Worm (Caenorhabditis elegans) whole organism, L2 larva: ENCODE measurements around the gene T14B4.20.

Experiments used
- C34F6.9 ChIP-seq: fragments of 150-350 bp; optimal IDR thresholded peaks from 2 replicates; lab custom pipeline; 2014; ENCODE audit warnings: missing biosample characterization, missing genetic modification characterization
- F13H6.1 ChIP-seq: sonication (generic microtip); optimal IDR thresholded peaks from 2 replicates; lab custom pipeline; 2016; ENCODE audit warnings: missing genetic modification characterization, missing compliant biosample characterization
- R02D3.7 ChIP-seq: fragments of 150-350 bp; optimal IDR thresholded peaks from 2 replicates; lab custom pipeline; 2014; ENCODE audit warnings: missing biosample characterization, missing genetic modification characterization
- Y55F3AM.14 ChIP-seq: fragments of 200-800 bp; sonication (Bioruptor generic); optimal IDR thresholded peaks from 2 replicates; lab custom pipeline; 2018; ENCODE audit warnings: mild to moderate bottlenecking, missing genetic modification characterization, missing compliant biosample characterization
- ZK546.5 ChIP-seq: sonication (generic microtip); optimal IDR thresholded peaks from 2 replicates; lab custom pipeline; 2017; ENCODE audit warnings: missing biosample characterization, missing genetic modification characterization
- alr-1 ChIP-seq: fragments of 150-350 bp; optimal IDR thresholded peaks from 2 replicates; lab custom pipeline; 2014; ENCODE audit warnings: missing biosample characterization, missing genetic modification characterization
- aly-2 ChIP-seq: fragments of 150-350 bp; optimal IDR thresholded peaks from 2 replicates; lab custom pipeline; 2014; ENCODE audit warnings: missing biosample characterization, missing genetic modification characterization
- blmp-1 ChIP-seq: sonication (generic microtip); optimal IDR thresholded peaks from 2 replicates; lab custom pipeline; 2017; ENCODE audit warnings: missing genetic modification characterization, mild to moderate bottlenecking, missing compliant biosample characterization, antibody characterized with exemption, moderate library complexity; ENCODE audit not compliant: insufficient read depth
- crh-2 ChIP-seq: sonication (generic microtip); optimal IDR thresholded peaks from 2 replicates; lab custom pipeline; 2017; ENCODE audit warnings: missing biosample characterization, missing genetic modification characterization
- dmd-4 ChIP-seq: sonication (generic microtip); optimal IDR thresholded peaks from 2 replicates; lab custom pipeline; 2017; ENCODE audit warnings: missing biosample characterization, missing genetic modification characterization
- elt-3 ChIP-seq: sonication (generic microtip); optimal IDR thresholded peaks from 2 replicates; lab custom pipeline; 2017; ENCODE audit warnings: missing biosample characterization, missing genetic modification characterization
- fos-1 ChIP-seq: fragments of 150-350 bp; optimal IDR thresholded peaks from 2 replicates; lab custom pipeline; 2014; ENCODE audit warnings: missing biosample characterization, missing genetic modification characterization
- gmeb-1 ChIP-seq: fragments of 150-350 bp; optimal IDR thresholded peaks from 2 replicates; lab custom pipeline; 2014; ENCODE audit warnings: missing biosample characterization, missing genetic modification characterization
- lin-11 ChIP-seq: fragments of 150-350 bp; sonication (generic microtip); optimal IDR thresholded peaks from 2 replicates; lab custom pipeline; 2014; ENCODE audit warnings: missing biosample characterization, missing genetic modification characterization, inconsistent platforms, mixed read lengths
- lin-13 ChIP-seq: fragments of 150-350 bp; optimal IDR thresholded peaks from 2 replicates; lab custom pipeline; 2014; ENCODE audit warnings: missing biosample characterization, missing genetic modification reagents, missing genetic modification characterization
- lin-39 ChIP-seq: fragments of 150-350 bp; optimal IDR thresholded peaks from 2 replicates; lab custom pipeline; 2014; ENCODE audit warnings: missing biosample characterization, missing genetic modification reagents, missing genetic modification characterization
- lsy-2 ChIP-seq, 2 experiments: fragments of 150-350 bp in 1 of 2; sonication (generic microtip) in 1 of 2; optimal IDR thresholded peaks; 2 replicates each; lab custom pipeline; 2014 to 2017; ENCODE audit warnings: missing biosample characterization in 2 of 2, missing genetic modification characterization in 2 of 2
- mab-5 ChIP-seq: fragments of 150-350 bp; optimal IDR thresholded peaks from 2 replicates; lab custom pipeline; 2014; ENCODE audit warnings: missing biosample characterization, missing genetic modification characterization
- mbf-1 ChIP-seq: sonication (generic microtip); optimal IDR thresholded peaks from 2 replicates; lab custom pipeline; 2017; ENCODE audit warnings: missing biosample characterization, missing genetic modification characterization
- nhr-10 ChIP-seq: sonication (generic microtip); optimal IDR thresholded peaks from 2 replicates; lab custom pipeline; 2017; ENCODE audit warnings: missing biosample characterization, missing genetic modification characterization
- nhr-11 ChIP-seq: fragments of 150-350 bp; optimal IDR thresholded peaks from 2 replicates; lab custom pipeline; 2014; ENCODE audit warnings: missing biosample characterization, missing genetic modification characterization
- nhr-12 ChIP-seq: fragments of 150-350 bp; optimal IDR thresholded peaks from 2 replicates; lab custom pipeline; 2014; ENCODE audit warnings: missing biosample characterization, missing genetic modification characterization
- nhr-129 ChIP-seq: fragments of 150-350 bp; optimal IDR thresholded peaks from 2 replicates; lab custom pipeline; 2014; ENCODE audit warnings: missing biosample characterization, missing genetic modification characterization
- nhr-21 ChIP-seq: fragments of 150-350 bp; optimal IDR thresholded peaks from 2 replicates; lab custom pipeline; 2014; ENCODE audit warnings: missing biosample characterization, missing genetic modification characterization
- nhr-23 ChIP-seq: fragments of 150-350 bp; optimal IDR thresholded peaks from 2 replicates; lab custom pipeline; 2014; ENCODE audit warnings: missing biosample characterization, missing genetic modification reagents, missing genetic modification characterization
- nhr-237 ChIP-seq: fragments of 150-350 bp; optimal IDR thresholded peaks from 2 replicates; lab custom pipeline; 2014; ENCODE audit warnings: missing biosample characterization, missing genetic modification characterization
- nhr-25 ChIP-seq: fragments of 150-350 bp; sonication (generic microtip); optimal IDR thresholded peaks from 3 replicates; lab custom pipeline; 2014; ENCODE audit warnings: missing biosample characterization, missing genetic modification characterization
- nhr-6 ChIP-seq: fragments of 150-350 bp; optimal IDR thresholded peaks from 2 replicates; lab custom pipeline; 2014; ENCODE audit warnings: missing biosample characterization, missing genetic modification characterization
- nhr-77 ChIP-seq: fragments of 150-350 bp; optimal IDR thresholded peaks from 2 replicates; lab custom pipeline; 2014; ENCODE audit warnings: missing biosample characterization, missing genetic modification characterization
- peb-1 ChIP-seq: fragments of 150-350 bp; optimal IDR thresholded peaks from 2 replicates; lab custom pipeline; 2014; ENCODE audit warnings: missing biosample characterization, missing genetic modification characterization
- sem-4 ChIP-seq: fragments of 150-350 bp; optimal IDR thresholded peaks from 2 replicates; lab custom pipeline; 2014; ENCODE audit warnings: missing biosample characterization, missing genetic modification reagents, missing genetic modification characterization
- skn-1 ChIP-seq: sonication (generic microtip); optimal IDR thresholded peaks from 2 replicates; lab custom pipeline; 2017; ENCODE audit warnings: missing biosample characterization, missing genetic modification characterization
- sma-3 ChIP-seq: sonication (generic microtip); optimal IDR thresholded peaks from 2 replicates; lab custom pipeline; 2016; ENCODE audit warnings: missing genetic modification reagents, missing genetic modification characterization, missing compliant biosample characterization
- sma-9 ChIP-seq, 2 experiments: fragments of 150-350 bp in 1 of 2; sonication (generic microtip) in 1 of 2; optimal IDR thresholded peaks; 2 replicates each; lab custom pipeline; 2014 to 2016; ENCODE audit warnings: missing genetic modification characterization in 2 of 2, mild to moderate bottlenecking in 1 of 2, missing biosample characterization in 1 of 2, missing compliant biosample characterization in 1 of 2, missing genetic modification reagents in 1 of 2, moderate library complexity in 1 of 2
- snpc-4 ChIP-seq: fragments of 150-350 bp; optimal IDR thresholded peaks from 2 replicates; lab custom pipeline; 2014; ENCODE audit warnings: missing biosample characterization, missing genetic modification characterization
- unc-39 ChIP-seq: fragments of 150-350 bp; optimal IDR thresholded peaks from 2 replicates; lab custom pipeline; 2014; ENCODE audit warnings: missing biosample characterization, missing genetic modification characterization
- unc-55 ChIP-seq: fragments of 150-350 bp; sonication (generic microtip); optimal IDR thresholded peaks from 3 replicates; lab custom pipeline; 2014; ENCODE audit warnings: missing biosample characterization, missing genetic modification reagents, missing genetic modification characterization
- unc-62 ChIP-seq: fragments of 150-350 bp; optimal IDR thresholded peaks from 2 replicates; lab custom pipeline; 2014; ENCODE audit warnings: missing biosample characterization, missing genetic modification reagents, missing genetic modification characterization
- zag-1 ChIP-seq: fragments of 150-350 bp; optimal IDR thresholded peaks from 2 replicates; lab custom pipeline; 2014; ENCODE audit warnings: missing biosample characterization, missing genetic modification characterization
- ztf-1 ChIP-seq: fragments of 200-800 bp; sonication (Bioruptor generic); conservative IDR thresholded peaks from 2 replicates; pipeline ENCODE4 v1.3.6; 2022; ENCODE audit warnings: missing genetic modification characterization, missing compliant biosample characterization
- ztf-11 ChIP-seq: sonication (generic microtip); optimal IDR thresholded peaks from 2 replicates; lab custom pipeline; 2017; ENCODE audit warnings: missing biosample characterization, missing genetic modification characterization
- ztf-4 ChIP-seq: fragments of 150-350 bp; optimal IDR thresholded peaks from 2 replicates; lab custom pipeline; 2014; ENCODE audit warnings: missing biosample characterization, missing genetic modification characterization

Gene T14B4.20

DNA sequence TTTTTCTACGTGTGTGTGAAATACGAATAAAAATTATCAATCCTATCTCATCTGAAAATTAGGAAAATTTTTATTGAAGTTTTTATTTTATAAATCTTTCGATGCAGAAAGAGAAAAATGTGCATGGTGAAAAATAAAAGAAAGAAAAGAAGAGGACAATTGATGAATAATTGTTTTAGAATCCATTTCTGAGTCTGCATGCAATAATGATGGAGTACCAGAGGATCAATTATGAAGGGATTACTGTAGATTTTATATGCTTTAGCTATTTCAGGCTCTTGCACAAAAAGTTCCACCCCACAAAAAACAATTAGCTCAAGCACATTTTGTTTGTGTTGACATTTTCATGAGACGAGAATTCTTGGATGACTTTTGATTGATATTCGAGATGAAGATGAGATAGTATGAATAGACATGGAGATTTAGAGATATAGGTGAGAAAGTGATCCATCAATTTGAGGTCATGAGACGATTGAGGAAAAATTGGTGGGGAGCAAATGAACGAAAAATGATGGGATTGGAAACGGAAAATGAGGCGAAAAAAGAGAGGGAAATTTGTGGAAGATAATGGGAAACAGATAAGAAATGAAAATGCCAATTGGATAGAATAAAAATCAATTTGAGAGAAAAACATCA lies 11.0 kb upstream of the T14B4.20 start, which contains the start of gene rpy-1:
Gene rpy-1, minus strand, starts transcription at position 51 of the 636 bp plus-strand sequence.
- TF ChIP-seq gmeb-1 (tag; lab: Kevin White, UChicago) = no peak
- TF ChIP-seq nhr-129 (tag; lab: Kevin White, UChicago) = peak; percentile 66
- TF ChIP-seq ztf-11 (tag; lab: Kevin White, UChicago) = no peak
- peak; percentile 79 for TF ChIP-seq unc-55 (GFP tag; lab: Kevin White, UChicago)
- TF ChIP-seq crh-2 (tag; lab: Kevin White, UChicago) = no peak
- TF ChIP-seq mab-5 (tag; lab: Kevin White, UChicago) = peak; percentile 59
- TF ChIP-seq dmd-4 (tag; lab: Kevin White, UChicago) = no peak
- TF ChIP-seq unc-39 (tag; lab: Kevin White, UChicago) = no peak
- peak; percentile 36 for TF ChIP-seq C34F6.9 (tag; lab: Kevin White, UChicago)
- TF ChIP-seq lin-11 (tag; lab: Kevin White, UChicago) = no peak
- no peak for TF ChIP-seq zag-1
- peak; percentile 42 for TF ChIP-seq F13H6.1 (tag; lab: Kevin White, UChicago)
- no peak for TF ChIP-seq snpc-4 (tag; lab: Kevin White, UChicago)
- peak in 1 of 2 experiments; percentile 42 for TF ChIP-seq lsy-2 (tag; optimal IDR thresholded peaks at IDR 0.05; lab: Kevin White, UChicago)
- TF ChIP-seq ztf-4 (tag; lab: Kevin White, UChicago) = no peak

- no peak for TF ChIP-seq blmp-1 (tag; lab: Kevin White, UChicago)
- no peak for TF ChIP-seq ztf-1
- no peak for TF ChIP-seq unc-62 (GFP tag; lab: Kevin White, UChicago)
- no peak for TF ChIP-seq C34F6.9 (tag; lab: Kevin White, UChicago)
- no peak for TF ChIP-seq nhr-21
- TF ChIP-seq nhr-11 (tag; lab: Kevin White, UChicago) = no peak
- TF ChIP-seq nhr-12 (tag; lab: Kevin White, UChicago) = no peak
- no peak for TF ChIP-seq gmeb-1 (tag; lab: Kevin White, UChicago)
- no peak for TF ChIP-seq nhr-6 (tag; lab: Kevin White, UChicago)
- no peak for TF ChIP-seq peb-1
- TF ChIP-seq ztf-4 (tag; lab: Kevin White, UChicago) = no peak
- no peak for TF ChIP-seq unc-55 (GFP tag; lab: Kevin White, UChicago)
These were observed 10.1 kb upstream of the T14B4.20 start for ce11 chrII:6706552-6707091.

DNA sequence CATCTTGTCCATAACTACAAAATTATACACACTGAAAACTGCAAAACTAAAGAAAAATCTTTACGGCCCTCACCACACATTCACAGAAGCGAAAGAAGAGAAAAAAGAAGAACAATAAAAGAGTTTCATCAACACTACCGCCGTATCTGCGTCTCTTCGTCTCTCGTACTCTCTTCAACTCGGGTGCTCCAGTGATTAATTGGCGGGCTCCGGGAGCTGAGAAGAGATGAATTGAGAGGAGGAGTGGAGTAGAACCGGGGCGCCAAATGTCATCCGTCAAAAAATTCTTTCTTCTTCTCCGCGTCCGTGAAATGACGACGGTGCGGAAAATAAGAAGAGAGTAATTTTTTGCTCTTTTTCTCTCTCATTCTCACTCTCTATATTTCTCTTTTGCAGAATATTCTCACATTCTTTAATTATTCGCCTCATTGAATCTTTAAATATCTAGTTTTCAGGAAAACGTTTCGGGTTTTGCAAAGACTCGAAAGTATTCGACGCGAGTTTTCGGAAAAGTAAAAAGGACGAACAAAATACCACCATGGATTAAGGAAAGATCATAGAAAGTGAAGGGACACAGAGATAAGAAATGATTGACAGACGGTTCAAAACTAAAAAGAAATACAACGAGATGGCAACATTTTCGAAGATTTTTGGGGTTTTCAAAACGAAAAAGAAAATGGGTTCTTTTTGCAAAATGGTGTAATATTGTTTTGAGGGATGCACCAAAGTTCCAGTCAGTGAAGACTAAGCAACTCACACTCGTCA lies 9.0 kb upstream of the T14B4.20 start:
- TF ChIP-seq lin-11 (tag; lab: Kevin White, UChicago) (no peak), alr-1 (tag; lab: Kevin White, UChicago) (no peak), nhr-129 (tag; lab: Kevin White, UChicago) (peak; percentile 39), elt-3 (tag; lab: Kevin White, UChicago) (no peak), ZK546.5 (no peak), blmp-1 (tag; lab: Kevin White, UChicago) (no peak), R02D3.7 (tag; lab: Kevin White, UChicago) (no peak), sem-4 (tag; lab: Kevin White, UChicago) (peak; percentile 65), fos-1 (no peak), sma-3 (GFP tag; lab: Kevin White, UChicago) (no peak), ztf-1 (no peak), zag-1 (no peak), nhr-237 (tag; lab: Kevin White, UChicago) (no peak), nhr-10 (no peak), lin-39 (tag; lab: Kevin White, UChicago) (peak; percentile 86), nhr-11 (tag; lab: Kevin White, UChicago) (no peak), F13H6.1 (tag; lab: Kevin White, UChicago) (peak; percentile 77), unc-39 (tag; lab: Kevin White, UChicago) (no peak), peb-1 (no peak), lin-13 (GFP tag; lab: Kevin White, UChicago) (peak; percentile 43), C34F6.9 (tag; lab: Kevin White, UChicago) (peak; percentile 49), Y55F3AM.14 (GFP tag; lab: Kevin White, UChicago) (peak; percentile 37), snpc-4 (tag; lab: Kevin White, UChicago) (no peak), ztf-4 (tag; lab: Kevin White, UChicago) (no peak), dmd-4 (tag; lab: Kevin White, UChicago) (no peak), nhr-21 (no peak), unc-55 (GFP tag; lab: Kevin White, UChicago) (peak; percentile 55), nhr-23 (tag; lab: Kevin White, UChicago) (no peak), ztf-11 (tag; lab: Kevin White, UChicago) (no peak), aly-2 (no peak), nhr-25 (tag; lab: Kevin White, UChicago) (no peak), sma-9 (GFP tag; optimal IDR thresholded peaks at IDR 0.05; lab: Kevin White, UChicago) (peak; percentile 44), sma-9 (tag; optimal IDR thresholded peaks at IDR 0.05; lab: Kevin White, UChicago) (no peak), skn-1 (tag; lab: Kevin White, UChicago) (no peak), nhr-77 (no peak), crh-2 (tag; lab: Kevin White, UChicago) (peak; percentile 20), mbf-1 (tag; lab: Kevin White, UChicago) (no peak), nhr-6 (tag; lab: Kevin White, UChicago) (no peak)
